Worm (Caenorhabditis elegans): ENCODE data around the gene F59A7.12.

The F59A7.12 gene

ce11 chrV:1999531-2000094 lies 30.4 kb upstream of the F59A7.12 start, which contains the start of gene alh-5:
alh-5 (minus strand) TSS chrV:1999581.
- TF ChIP-seq sma-9 (GFP tag; optimal IDR thresholded peaks at IDR 0.05) = peak; percentile 34
- TF ChIP-seq sma-9 (tag; optimal IDR thresholded peaks at IDR 0.05) = no peak
- no peak for TF ChIP-seq nhr-11 (tag; optimal IDR thresholded peaks at IDR 0.05)
- peak; percentile 2 for TF ChIP-seq crh-2 (tag; optimal IDR thresholded peaks at IDR 0.05)
- no peak for TF ChIP-seq ceh-82 (tag; optimal IDR thresholded peaks at IDR 0.05)
- TF ChIP-seq dmd-4 (tag; optimal IDR thresholded peaks at IDR 0.05) = no peak
- TF ChIP-seq lin-39 (tag; optimal IDR thresholded peaks at IDR 0.05) = no peak
- TF ChIP-seq fos-1 (tag; optimal IDR thresholded peaks at IDR 0.05) = no peak

DNA sequence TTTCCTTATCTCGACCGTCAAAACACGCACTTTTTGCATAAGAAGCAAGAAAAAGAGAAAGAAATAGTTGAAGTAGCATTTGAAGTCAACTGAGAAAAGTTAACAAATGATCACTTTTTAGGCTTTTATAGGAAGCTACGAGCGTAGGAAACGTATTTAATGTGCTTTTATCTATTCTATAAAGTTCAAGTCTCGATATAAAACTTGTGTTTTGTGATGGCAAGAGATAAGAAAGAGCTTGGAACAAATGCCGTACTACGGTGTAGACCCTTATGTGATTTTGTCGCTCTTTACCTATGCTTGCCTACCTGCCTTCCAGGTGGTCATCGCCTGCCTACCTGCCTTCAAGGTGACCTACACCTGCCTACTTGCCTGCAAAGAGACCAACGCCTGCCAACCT lies 25.7 kb upstream of the F59A7.12 start, which contains the start of gene clec-206:
TSS of gene clec-206 (minus strand) at position 101 of the 400 bp plus-strand sequence.
- no peak for TF ChIP-seq C34F6.9 (tag; optimal IDR thresholded peaks at IDR 0.05)
- no peak for TF ChIP-seq unc-55 (GFP tag; optimal IDR thresholded peaks at IDR 0.05)
- no peak for TF ChIP-seq lin-13 (GFP tag; optimal IDR thresholded peaks at IDR 0.05)
- TF ChIP-seq nhr-23 (tag; optimal IDR thresholded peaks at IDR 0.05) = no peak
- no peak for TF ChIP-seq R02D3.7 (tag; optimal IDR thresholded peaks at IDR 0.05)
- TF ChIP-seq mab-5 (tag; optimal IDR thresholded peaks at IDR 0.05) = no peak
- TF ChIP-seq lin-11 (tag; optimal IDR thresholded peaks at IDR 0.05) = no peak
- TF ChIP-seq elt-1 (tag; optimal IDR thresholded peaks at IDR 0.05) = no peak
- TF ChIP-seq ztf-4 (tag; optimal IDR thresholded peaks at IDR 0.05) = no peak
- no peak for TF ChIP-seq lsy-2 (tag; optimal IDR thresholded peaks at IDR 0.05)
- no peak for TF ChIP-seq blmp-1 (tag; optimal IDR thresholded peaks at IDR 0.05; ENCODE audit: insufficient read depth)
- no peak for TF ChIP-seq gmeb-1 (tag; optimal IDR thresholded peaks at IDR 0.05)
- TF ChIP-seq fos-1 (tag; optimal IDR thresholded peaks at IDR 0.05) = no peak
- no peak for TF ChIP-seq snpc-4 (tag; optimal IDR thresholded peaks at IDR 0.05)
- no peak for TF ChIP-seq sem-4 (tag; optimal IDR thresholded peaks at IDR 0.05)
- no peak for TF ChIP-seq nhr-25 (tag; optimal IDR thresholded peaks at IDR 0.05)
- TF ChIP-seq nhr-21 (tag; optimal IDR thresholded peaks at IDR 0.05) = no peak
- no peak for TF ChIP-seq ceh-82 (tag; optimal IDR thresholded peaks at IDR 0.05)
- no peak for TF ChIP-seq nhr-129 (tag; optimal IDR thresholded peaks at IDR 0.05)
- no peak for TF ChIP-seq elt-3 (tag; optimal IDR thresholded peaks at IDR 0.05)

ce11 chrV:2004659-2005058 lies 25.3 kb upstream of the F59A7.12 start, which contains the start of gene cysl-4:
cysl-4 (plus strand) TSS chrV:2004959.
- TF ChIP-seq ZK546.5 (tag; optimal IDR thresholded peaks at IDR 0.05) (no peak), elt-1 (tag; optimal IDR thresholded peaks at IDR 0.05) (no peak), snpc-4 (tag; optimal IDR thresholded peaks at IDR 0.05) (no peak), gmeb-1 (tag; optimal IDR thresholded peaks at IDR 0.05) (no peak), ztf-1 (GFP tag; conservative IDR thresholded peaks at IDR 0.05) (no peak), crh-2 (tag; optimal IDR thresholded peaks at IDR 0.05) (no peak), mab-5 (tag; optimal IDR thresholded peaks at IDR 0.05) (no peak), lsy-2 (tag; optimal IDR thresholded peaks at IDR 0.05) (no peak)

ce11 chrV:2008412-2008811 lies 21.6 kb upstream of the F59A7.12 start:
- TF ChIP-seq sem-4 (tag; optimal IDR thresholded peaks at IDR 0.05) = no peak
- no peak for TF ChIP-seq aly-2 (tag; optimal IDR thresholded peaks at IDR 0.05)
- TF ChIP-seq nhr-10 (tag; optimal IDR thresholded peaks at IDR 0.05) = no peak
- peak; percentile 75 for TF ChIP-seq unc-55 (GFP tag; optimal IDR thresholded peaks at IDR 0.05)
- peak; percentile 68 for TF ChIP-seq sma-3 (GFP tag; optimal IDR thresholded peaks at IDR 0.05)
- TF ChIP-seq mbf-1 (tag; optimal IDR thresholded peaks at IDR 0.05) = no peak
- no peak for TF ChIP-seq nhr-23 (tag; optimal IDR thresholded peaks at IDR 0.05)
- no peak for TF ChIP-seq zag-1 (tag; optimal IDR thresholded peaks at IDR 0.05)
- TF ChIP-seq lin-13 (GFP tag; optimal IDR thresholded peaks at IDR 0.05) = no peak
- no peak for TF ChIP-seq unc-62 (GFP tag; optimal IDR thresholded peaks at IDR 0.05)
- TF ChIP-seq lsy-2 (tag; optimal IDR thresholded peaks at IDR 0.05) = peak; percentile 73 to 96
- no peak for TF ChIP-seq R02D3.7 (tag; optimal IDR thresholded peaks at IDR 0.05)
- TF ChIP-seq elt-3 (tag; optimal IDR thresholded peaks at IDR 0.05) = no peak
- no peak for TF ChIP-seq nhr-11 (tag; optimal IDR thresholded peaks at IDR 0.05)
- no peak for TF ChIP-seq mdl-1 (tag; optimal IDR thresholded peaks at IDR 0.05)
- peak; percentile 15 for TF ChIP-seq nhr-21 (tag; optimal IDR thresholded peaks at IDR 0.05)
- no peak for TF ChIP-seq nhr-77 (tag; optimal IDR thresholded peaks at IDR 0.05)
- TF ChIP-seq elt-1 (tag; optimal IDR thresholded peaks at IDR 0.05) = no peak
- TF ChIP-seq crh-2 (tag; optimal IDR thresholded peaks at IDR 0.05) = peak; percentile 1
- no peak for TF ChIP-seq fos-1 (tag; optimal IDR thresholded peaks at IDR 0.05)
- TF ChIP-seq nhr-6 (tag; optimal IDR thresholded peaks at IDR 0.05) = no peak
- no peak for TF ChIP-seq blmp-1 (tag; optimal IDR thresholded peaks at IDR 0.05; ENCODE audit: insufficient read depth)
- TF ChIP-seq nhr-12 (tag; optimal IDR thresholded peaks at IDR 0.05) = no peak
- TF ChIP-seq ztf-11 (tag; optimal IDR thresholded peaks at IDR 0.05) = no peak
- no peak for TF ChIP-seq ZK546.5 (tag; optimal IDR thresholded peaks at IDR 0.05)
- TF ChIP-seq gmeb-1 (tag; optimal IDR thresholded peaks at IDR 0.05) = peak; percentile 42
- TF ChIP-seq egl-27 (tag; optimal IDR thresholded peaks at IDR 0.05) = no peak
- TF ChIP-seq Y55F3AM.14 (GFP tag; optimal IDR thresholded peaks at IDR 0.05) = no peak
- TF ChIP-seq ceh-82 (tag; optimal IDR thresholded peaks at IDR 0.05) = no peak
- no peak for TF ChIP-seq skn-1 (tag; optimal IDR thresholded peaks at IDR 0.05)
- TF ChIP-seq dmd-4 (tag; optimal IDR thresholded peaks at IDR 0.05) = no peak
- TF ChIP-seq unc-39 (tag; optimal IDR thresholded peaks at IDR 0.05) = no peak
- no peak for TF ChIP-seq lin-11 (tag; optimal IDR thresholded peaks at IDR 0.05)
- no peak for TF ChIP-seq ztf-4 (tag; optimal IDR thresholded peaks at IDR 0.05)
- no peak for TF ChIP-seq nhr-237 (tag; optimal IDR thresholded peaks at IDR 0.05)
- no peak for TF ChIP-seq ama-1 (optimal IDR thresholded peaks at IDR 0.05)
